Worm (Caenorhabditis elegans) whole organism, L4/young adult: Measurements from ENCODE around the gene emc-3.

ENCODE experiments used
- W03F9.2 ChIP-seq: fragments of 150-350 bp; optimal IDR thresholded peaks from 2 replicates; lab custom pipeline; 2014; ENCODE audit warnings: missing biosample characterization, missing genetic modification characterization
- him-1 ChIP-seq: sonication (generic microtip); optimal IDR thresholded peaks from 2 replicates; lab custom pipeline; 2016; ENCODE audit warnings: missing genotype, missing genetic modification reagents, missing genetic modification characterization, missing compliant biosample characterization

- no peak for TF ChIP-seq W03F9.2 (tag; lab: Kevin White, UChicago)
- no peak for TF ChIP-seq him-1
Observed at ce11 chrIV:13381823-13382222, at the start of gene emc-3.
